Worm (Caenorhabditis elegans) whole organism, mixed stage, embryonic: Measurements from ENCODE around the gene F59A1.18.

Source experiments
- M03D4.4 ChIP-seq: sonication (generic microtip); optimal IDR thresholded peaks from 2 replicates; lab custom pipeline; 2017; ENCODE audit warnings: mild to moderate bottlenecking, missing genetic modification characterization, missing compliant biosample characterization
- drap-1 ChIP-seq: fragments of 200-800 bp; sonication (Bioruptor generic); optimal IDR thresholded peaks from 3 replicates; lab custom pipeline; 2018; ENCODE audit warnings: mild to moderate bottlenecking, missing genetic modification characterization, missing compliant biosample characterization
- hlh-1 ChIP-seq: fragments of 150-350 bp; optimal IDR thresholded peaks from 2 replicates; lab custom pipeline; 2014; ENCODE audit warnings: missing biosample characterization, missing genetic modification reagents, missing genetic modification characterization
- nhr-12 ChIP-seq: fragments of 150-350 bp; optimal IDR thresholded peaks from 2 replicates; lab custom pipeline; 2014; ENCODE audit warnings: missing biosample characterization, missing genetic modification characterization
- nhr-237 ChIP-seq: fragments of 150-350 bp; optimal IDR thresholded peaks from 2 replicates; lab custom pipeline; 2014; ENCODE audit warnings: missing biosample characterization, missing genetic modification characterization
- snpc-4 ChIP-seq: fragments of 150-350 bp; optimal IDR thresholded peaks from 2 replicates; lab custom pipeline; 2014; ENCODE audit warnings: missing biosample characterization, missing genetic modification characterization
- unc-39 ChIP-seq: fragments of 150-350 bp; optimal IDR thresholded peaks from 2 replicates; lab custom pipeline; 2014; ENCODE audit warnings: missing biosample characterization, missing genetic modification characterization
- ztf-11 ChIP-seq: fragments of 150-350 bp; optimal IDR thresholded peaks from 2 replicates; lab custom pipeline; 2014; ENCODE audit warnings: missing biosample characterization, missing genetic modification characterization

- TF ChIP-seq nhr-237 (tag; lab: Kevin White, UChicago) (no peak), unc-39 (tag; lab: Kevin White, UChicago) (no peak), hlh-1 (tag; lab: Kevin White, UChicago) (peak; percentile 81), M03D4.4 (tag; lab: Kevin White, UChicago) (no peak), drap-1 (GFP tag; lab: Kevin White, UChicago) (no peak), ztf-11 (tag; lab: Kevin White, UChicago) (no peak), snpc-4 (tag; lab: Kevin White, UChicago) (no peak), nhr-12 (tag; lab: Kevin White, UChicago) (no peak)
Observed at ce11 chrV:17728757-17729156, 42.0 kb upstream of the F59A1.18 start.
